Worm (Caenorhabditis elegans) whole organism, early embryonic: Measurements from ENCODE around the gene iglr-2.

Source experiments
- B0310.2 ChIP-seq: sonication (generic microtip); optimal IDR thresholded peaks from 2 replicates; lab custom pipeline; 2016; ENCODE audit warnings: mild to moderate bottlenecking, missing genetic modification characterization, missing compliant biosample characterization
- F13C5.2 ChIP-seq: sonication (generic microtip); optimal IDR thresholded peaks from 2 replicates; lab custom pipeline; 2017; ENCODE audit warnings: mild to moderate bottlenecking, missing genetic modification characterization, inconsistent platforms, missing compliant biosample characterization
- aly-1 ChIP-seq: sonication (generic microtip); optimal IDR thresholded peaks from 2 replicates; lab custom pipeline; 2016; ENCODE audit warnings: missing genetic modification characterization, missing compliant biosample characterization
- ama-1 ChIP-seq: fragments of 150-350 bp; optimal IDR thresholded peaks from 2 replicates; lab custom pipeline; 2014
- ceh-13 ChIP-seq: fragments of 200-800 bp; sonication (Bioruptor generic); optimal IDR thresholded peaks from 2 replicates; lab custom pipeline; 2018; ENCODE audit warnings: mild to moderate bottlenecking, missing genetic modification characterization, missing compliant biosample characterization
- ceh-36 ChIP-seq: sonication (generic microtip); optimal IDR thresholded peaks from 2 replicates; lab custom pipeline; 2016; ENCODE audit warnings: missing genetic modification characterization, inconsistent platforms, missing compliant biosample characterization
- ets-7 ChIP-seq: sonication (generic microtip); optimal IDR thresholded peaks from 2 replicates; lab custom pipeline; 2016; ENCODE audit warnings: missing genotype, missing genetic modification characterization, missing compliant biosample characterization
- flt-1 ChIP-seq: fragments of 200-800 bp; sonication (Bioruptor generic); IDR thresholded peaks from 2 replicates; pipeline ENCODE4 v1.3.6; 2022; ENCODE audit warnings: missing genetic modification characterization, missing compliant biosample characterization
- hmbx-1 ChIP-seq: sonication (generic microtip); optimal IDR thresholded peaks from 2 replicates; lab custom pipeline; 2016; ENCODE audit warnings: mild to moderate bottlenecking, missing genetic modification characterization, missing compliant biosample characterization
- hmg-4 ChIP-seq: fragments of 200-800 bp; sonication (Bioruptor generic); optimal IDR thresholded peaks from 2 replicates; lab custom pipeline; 2018; ENCODE audit warnings: mild to moderate bottlenecking, missing genetic modification characterization, missing compliant biosample characterization
- hnd-1 ChIP-seq: sonication (generic microtip); optimal IDR thresholded peaks from 2 replicates; lab custom pipeline; 2016; ENCODE audit warnings: missing genetic modification characterization, missing compliant biosample characterization
- pes-1 ChIP-seq: fragments of 200-800 bp; sonication (Bioruptor generic); IDR thresholded peaks from 2 replicates; pipeline ENCODE4 v1.3.6; 2022; ENCODE audit warnings: missing genetic modification reagents, missing genetic modification characterization, missing compliant biosample characterization
- scrt-1 ChIP-seq: fragments of 200-800 bp; sonication (Bioruptor generic); IDR thresholded peaks from 2 replicates; pipeline ENCODE4 v1.3.6; 2022; ENCODE audit warnings: missing genetic modification characterization, missing compliant biosample characterization
- sea-1 ChIP-seq: fragments of 200-800 bp; sonication (Bioruptor generic); conservative IDR thresholded peaks from 2 replicates; pipeline ENCODE4 v1.3.6; 2022; ENCODE audit warnings: missing genetic modification characterization, missing compliant biosample characterization
- tbx-11 ChIP-seq: fragments of 200-800 bp; sonication (Bioruptor generic); IDR thresholded peaks from 2 replicates; pipeline ENCODE4 v1.3.6; 2022; ENCODE audit warnings: missing genetic modification characterization, missing compliant biosample characterization
- tbx-37 ChIP-seq: fragments of 200-800 bp; sonication (Bioruptor generic); conservative IDR thresholded peaks from 2 replicates; pipeline ENCODE4 v1.3.6; 2022; ENCODE audit warnings: missing genetic modification reagents, missing genetic modification characterization, missing compliant biosample characterization
- tra-4 ChIP-seq: sonication (generic microtip); optimal IDR thresholded peaks from 2 replicates; lab custom pipeline; 2017; ENCODE audit warnings: missing genetic modification characterization, missing compliant biosample characterization

The iglr-2 gene

ce11 chrIII:8331211-8331610 lies at the start of gene iglr-2:
TSS of gene iglr-2 (minus strand) at chrIII:8331311.
- TF ChIP-seq tbx-11 (GFP tag; lab: Robert Waterston, UW) (no peak), sea-1 (GFP tag; lab: Robert Waterston, UW) (no peak), hnd-1 (tag; lab: Kevin White, UChicago) (no peak), ceh-13 (GFP tag; lab: Kevin White, UChicago) (no peak), ama-1 (lab: Kevin White, UChicago) (no peak)

ce11 chrIII:8380645-8381044 lies 49.5 kb upstream of the iglr-2 start, which contains the start of gene R05D3.12:
TSS of gene R05D3.12 (plus strand) at chrIII:8380945.
- TF ChIP-seq aly-1 (tag; lab: Kevin White, UChicago), result no peak
- no peak for TF ChIP-seq sea-1 (GFP tag; lab: Robert Waterston, UW)
- no peak for TF ChIP-seq tbx-11 (GFP tag; lab: Robert Waterston, UW)
- no peak for TF ChIP-seq ceh-36 (tag; lab: Kevin White, UChicago)
- TF ChIP-seq B0310.2 (tag; lab: Kevin White, UChicago), result no peak
- no peak for TF ChIP-seq ama-1 (lab: Kevin White, UChicago)
- no peak for TF ChIP-seq hnd-1 (tag; lab: Kevin White, UChicago)
- TF ChIP-seq hmg-4, result no peak
- TF ChIP-seq hmbx-1, result no peak
- no peak for TF ChIP-seq tra-4 (tag; lab: Kevin White, UChicago)
- TF ChIP-seq pes-1 (GFP tag; lab: Robert Waterston, UW), result no peak
- no peak for TF ChIP-seq ets-7 (tag; lab: Kevin White, UChicago)
- no peak for TF ChIP-seq scrt-1 (GFP tag; lab: Robert Waterston, UW)
- TF ChIP-seq F13C5.2 (tag; lab: Kevin White, UChicago), result no peak
- no peak for TF ChIP-seq tbx-37 (GFP tag; lab: Robert Waterston, UW)

- TF ChIP-seq F13C5.2 (tag; lab: Kevin White, UChicago) (no peak), tra-4 (tag; lab: Kevin White, UChicago) (no peak), hmbx-1 (no peak), B0310.2 (tag; lab: Kevin White, UChicago) (no peak)
Measured at ce11 chrIII:8375000-8375399, 43.9 kb upstream of the iglr-2 start, which contains the start of gene met-2. TSS of gene met-2 (plus strand) at chrIII:8375300.

ce11 chrIII:8371595-8372305 lies 40.6 kb upstream of the iglr-2 start, which contains the start of gene lmbr-1:
TSS of gene lmbr-1 (plus strand) at chrIII:8372255.
- TF ChIP-seq hmg-4 (no peak), hmbx-1 (no peak), tra-4 (tag; lab: Kevin White, UChicago) (no peak), tbx-11 (GFP tag; lab: Robert Waterston, UW) (no peak), tbx-37 (GFP tag; lab: Robert Waterston, UW) (no peak), ets-7 (tag; lab: Kevin White, UChicago) (no peak), pes-1 (GFP tag; lab: Robert Waterston, UW) (no peak), flt-1 (GFP tag; lab: Robert Waterston, UW) (no peak), F13C5.2 (tag; lab: Kevin White, UChicago) (no peak), aly-1 (tag; lab: Kevin White, UChicago) (no peak), scrt-1 (GFP tag; lab: Robert Waterston, UW) (no peak), ama-1 (lab: Kevin White, UChicago) (no peak), ceh-13 (GFP tag; lab: Kevin White, UChicago) (no peak), ceh-36 (tag; lab: Kevin White, UChicago) (no peak), B0310.2 (tag; lab: Kevin White, UChicago) (no peak), sea-1 (GFP tag; lab: Robert Waterston, UW) (no peak), hnd-1 (tag; lab: Kevin White, UChicago) (no peak)

ce11 chrIII:8370846-8371257 lies 39.7 kb upstream of the iglr-2 start:
- TF ChIP-seq ceh-13 (GFP tag; lab: Kevin White, UChicago), result no peak
- no peak for TF ChIP-seq hmg-4
- TF ChIP-seq tra-4 (tag; lab: Kevin White, UChicago), result no peak
- no peak for TF ChIP-seq sea-1 (GFP tag; lab: Robert Waterston, UW)
- no peak for TF ChIP-seq pes-1 (GFP tag; lab: Robert Waterston, UW)
- TF ChIP-seq ceh-36 (tag; lab: Kevin White, UChicago), result no peak
- TF ChIP-seq B0310.2 (tag; lab: Kevin White, UChicago), result no peak
- TF ChIP-seq ama-1 (lab: Kevin White, UChicago), result no peak
- TF ChIP-seq tbx-11 (GFP tag; lab: Robert Waterston, UW), result no peak
- no peak for TF ChIP-seq F13C5.2 (tag; lab: Kevin White, UChicago)
- no peak for TF ChIP-seq scrt-1 (GFP tag; lab: Robert Waterston, UW)
- no peak for TF ChIP-seq ets-7 (tag; lab: Kevin White, UChicago)
- TF ChIP-seq tbx-37 (GFP tag; lab: Robert Waterston, UW), result no peak
- no peak for TF ChIP-seq hmbx-1
- TF ChIP-seq flt-1 (GFP tag; lab: Robert Waterston, UW), result no peak
- no peak for TF ChIP-seq hnd-1 (tag; lab: Kevin White, UChicago)
- no peak for TF ChIP-seq aly-1 (tag; lab: Kevin White, UChicago)

- no peak for TF ChIP-seq sea-1 (GFP tag; lab: Robert Waterston, UW)
- TF ChIP-seq flt-1 (GFP tag; lab: Robert Waterston, UW), result no peak
- no peak for TF ChIP-seq tra-4 (tag; lab: Kevin White, UChicago)
- TF ChIP-seq tbx-37 (GFP tag; lab: Robert Waterston, UW), result no peak
- no peak for TF ChIP-seq ceh-13 (GFP tag; lab: Kevin White, UChicago)
- no peak for TF ChIP-seq ceh-36 (tag; lab: Kevin White, UChicago)
- no peak for TF ChIP-seq hnd-1 (tag; lab: Kevin White, UChicago)
- TF ChIP-seq ama-1 (lab: Kevin White, UChicago), result no peak
- no peak for TF ChIP-seq hmg-4
- no peak for TF ChIP-seq hmbx-1
- no peak for TF ChIP-seq aly-1 (tag; lab: Kevin White, UChicago)
- TF ChIP-seq pes-1 (GFP tag; lab: Robert Waterston, UW), result no peak
- TF ChIP-seq tbx-11 (GFP tag; lab: Robert Waterston, UW), result no peak
- no peak for TF ChIP-seq ets-7 (tag; lab: Kevin White, UChicago)
- no peak for TF ChIP-seq scrt-1 (GFP tag; lab: Robert Waterston, UW)
- no peak for TF ChIP-seq B0310.2 (tag; lab: Kevin White, UChicago)
Measured at ce11 chrIII:8370188-8370587, 39.1 kb upstream of the iglr-2 start.
